Fruit fly (Drosophila melanogaster): ENCODE data around the gene dysf.
A peak's percentile ranks its signal among the peaks of the same experiment; 100 is the strongest.

The dysf gene

DNA sequence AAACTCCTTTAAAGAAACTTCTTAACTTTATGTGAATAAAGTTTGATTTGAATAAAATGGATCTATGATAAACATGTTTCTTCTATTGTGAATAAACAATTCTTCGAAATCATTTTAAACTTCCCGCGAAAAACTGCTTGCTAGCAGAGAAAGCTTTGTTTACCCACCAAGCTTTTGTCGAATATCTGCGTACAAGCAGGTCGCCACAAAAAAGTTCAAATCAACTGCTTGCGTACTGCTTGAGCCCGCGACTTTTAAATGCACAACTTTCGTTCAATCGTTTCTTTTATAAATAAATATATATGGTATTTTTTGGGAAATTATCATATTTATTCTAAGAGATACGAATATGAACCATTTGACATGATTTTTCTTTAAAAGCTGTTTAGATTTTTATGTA is 4.9 kb upstream of the dysf start:
- TF ChIP-seq CrebA (GFP tag; optimal IDR thresholded peaks at IDR 0.05; ENCODE audit: borderline replicate concordance) (no peak), lola (GFP tag; optimal IDR thresholded peaks at IDR 0.05) (peak; percentile 42), Jra (GFP tag; optimal IDR thresholded peaks at IDR 0.05) (no peak), Myc (optimal IDR thresholded peaks at IDR 0.05) (peak; percentile 31), Hnf4 (GFP tag; optimal IDR thresholded peaks at IDR 0.05) (no peak), N (GFP tag; optimal IDR thresholded peaks at IDR 0.05) (peak; percentile 37)

DNA sequence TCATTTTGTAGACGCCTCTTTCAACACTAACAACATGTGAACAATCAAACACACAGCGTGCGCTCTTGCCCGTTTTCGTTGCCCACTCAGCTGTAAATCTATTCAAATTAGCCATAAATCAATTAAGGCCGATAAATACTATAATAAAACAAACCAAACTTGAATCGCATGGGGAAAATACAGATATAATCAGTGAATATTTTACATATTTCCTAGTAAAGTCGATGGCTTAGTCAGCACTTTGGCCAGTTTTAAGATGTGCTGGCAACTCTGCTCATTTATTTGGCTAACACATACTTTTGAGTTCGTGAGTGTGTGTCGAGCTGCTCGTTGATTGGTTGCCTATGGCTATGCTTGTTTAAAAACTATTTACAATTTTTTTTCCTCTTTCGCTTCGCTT is 727 bp upstream of the dysf start:
- TF ChIP-seq ey (GFP tag; optimal IDR thresholded peaks at IDR 0.05): peak; percentile 55
- peak; percentile 52 for TF ChIP-seq br (GFP tag; optimal IDR thresholded peaks at IDR 0.05)
- TF ChIP-seq Jra (GFP tag; optimal IDR thresholded peaks at IDR 0.05): peak; percentile 26
- TF ChIP-seq dsf (GFP tag; optimal IDR thresholded peaks at IDR 0.05; ENCODE audit: borderline replicate concordance): no peak
- no peak for TF ChIP-seq psq (GFP tag; optimal IDR thresholded peaks at IDR 0.05)
- peak; percentile 43 for TF ChIP-seq Hnf4 (GFP tag; optimal IDR thresholded peaks at IDR 0.05)
- TF ChIP-seq tai (GFP tag; optimal IDR thresholded peaks at IDR 0.05): peak; percentile 5
- TF ChIP-seq Myc (optimal IDR thresholded peaks at IDR 0.05): no peak
- peak; percentile 27 for TF ChIP-seq brk (GFP tag; optimal IDR thresholded peaks at IDR 0.05)
- peak; percentile 27 for TF ChIP-seq rgr (GFP tag; optimal IDR thresholded peaks at IDR 0.05)
- TF ChIP-seq fru (GFP tag; optimal IDR thresholded peaks at IDR 0.05): peak; percentile 16
- TF ChIP-seq woc (GFP tag; optimal IDR thresholded peaks at IDR 0.05): peak; percentile 33
- TF ChIP-seq OdsH (GFP tag; optimal IDR thresholded peaks at IDR 0.05): no peak
- TF ChIP-seq h (GFP tag; optimal IDR thresholded peaks at IDR 0.05): peak; percentile 28
- no peak for TF ChIP-seq CG9705 (GFP tag; optimal IDR thresholded peaks at IDR 0.05)
- TF ChIP-seq CG32264 (GFP tag; optimal IDR thresholded peaks at IDR 0.05): no peak

DNA sequence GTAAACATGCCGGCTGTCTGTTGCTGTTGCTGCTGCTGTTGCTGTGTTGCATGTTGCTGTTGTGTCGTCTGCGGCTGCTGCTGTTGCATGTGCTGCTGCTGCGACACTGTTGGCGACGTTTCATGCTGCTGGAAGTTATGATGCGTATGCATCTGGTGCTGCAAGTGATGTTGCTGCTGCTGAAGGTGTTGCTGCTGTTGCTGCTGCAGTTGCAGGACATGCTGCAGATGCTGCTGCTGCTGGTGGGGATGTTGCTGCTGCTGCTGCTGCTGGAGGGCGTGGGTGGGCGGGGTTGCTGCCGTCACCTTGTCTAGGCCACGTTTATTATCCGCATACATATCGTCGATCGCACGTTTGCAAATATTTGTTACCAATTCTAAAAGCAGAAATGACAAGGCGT is 2.3 kb downstream of the dysf start:
- TF ChIP-seq Dfd (GFP tag; optimal IDR thresholded peaks at IDR 0.05) (peak; percentile 96), Jra (GFP tag; optimal IDR thresholded peaks at IDR 0.05) (no peak)

DNA sequence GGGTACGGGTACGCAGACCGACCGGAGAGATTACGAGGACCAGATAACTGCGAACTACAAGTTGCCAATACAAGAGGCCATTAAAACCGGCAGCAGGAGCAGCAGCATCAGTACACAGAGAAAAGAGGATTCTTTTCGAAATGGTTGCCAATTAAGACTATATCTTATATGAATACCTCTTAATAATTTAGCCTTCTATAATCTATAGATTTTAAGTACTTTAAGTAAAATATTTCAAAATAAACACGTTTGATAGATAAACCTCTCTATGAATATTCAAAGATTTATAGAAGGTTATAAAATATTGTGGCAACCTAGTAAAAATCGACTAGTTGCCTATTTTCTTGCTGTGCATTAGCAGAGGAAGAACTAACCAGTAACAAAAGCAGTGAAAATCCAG is 3.0 kb downstream of the dysf start:
- TF ChIP-seq h (GFP tag; optimal IDR thresholded peaks at IDR 0.05) (no peak), lola (GFP tag; optimal IDR thresholded peaks at IDR 0.05) (no peak), fru (GFP tag; optimal IDR thresholded peaks at IDR 0.05) (no peak), Sp1 (GFP tag; optimal IDR thresholded peaks at IDR 0.05) (no peak), brk (GFP tag; optimal IDR thresholded peaks at IDR 0.05) (no peak), HLH106 (tag; optimal IDR thresholded peaks at IDR 0.05) (no peak), Myc (optimal IDR thresholded peaks at IDR 0.05) (no peak), Dif (GFP tag; optimal IDR thresholded peaks at IDR 0.05; ENCODE audit: partially characterized antibody) (no peak), ey (GFP tag; optimal IDR thresholded peaks at IDR 0.05) (no peak), GATAd (GFP tag; optimal IDR thresholded peaks at IDR 0.05) (no peak), br (GFP tag; optimal IDR thresholded peaks at IDR 0.05) (no peak), CrebA (GFP tag; optimal IDR thresholded peaks at IDR 0.05; ENCODE audit: borderline replicate concordance) (no peak), CG9705 (GFP tag; optimal IDR thresholded peaks at IDR 0.05) (no peak), dl (GFP tag; optimal IDR thresholded peaks at IDR 0.05; ENCODE audit: insufficient read depth in 1 of 2, partially characterized antibody in 2 of 2) (no peak), Hr78 (GFP tag; optimal IDR thresholded peaks at IDR 0.05) (no peak)

DNA sequence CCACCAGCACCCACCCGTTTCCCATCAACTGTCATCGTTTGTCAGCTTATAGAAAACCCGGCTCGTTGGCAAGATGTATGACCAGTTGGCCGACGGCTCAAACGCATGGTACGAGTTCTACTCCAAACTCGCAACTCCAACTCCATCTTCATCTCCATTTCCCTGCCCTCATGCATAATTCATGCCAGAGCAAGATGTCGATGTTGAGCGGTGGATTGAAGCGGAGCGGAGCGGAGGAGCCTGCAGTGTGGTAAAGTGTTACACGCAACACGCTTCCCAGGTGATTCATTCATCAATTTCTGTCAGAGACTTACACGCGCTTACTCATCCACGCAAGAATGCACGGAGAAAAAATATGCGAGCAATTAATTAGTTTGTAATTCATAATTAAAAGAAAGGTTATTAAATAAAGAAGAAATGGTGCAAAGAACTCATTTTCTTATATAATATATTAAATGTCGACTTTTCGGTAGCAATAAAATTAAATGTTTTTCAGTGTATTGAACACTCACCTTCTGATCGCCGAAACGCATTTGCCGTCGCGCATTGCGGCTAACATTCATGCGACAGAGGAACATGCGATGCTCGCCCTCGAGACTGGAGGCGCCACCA is 17.0 kb downstream of the dysf start:
- TF ChIP-seq CG9705 (GFP tag; optimal IDR thresholded peaks at IDR 0.05) (peak; percentile 8), dl (GFP tag; optimal IDR thresholded peaks at IDR 0.05; ENCODE audit: insufficient read depth in 1 of 2, partially characterized antibody in 2 of 2) (no peak), Mio (GFP tag; optimal IDR thresholded peaks at IDR 0.05) (no peak), N (GFP tag; optimal IDR thresholded peaks at IDR 0.05) (no peak), fru (GFP tag; optimal IDR thresholded peaks at IDR 0.05) (peak; percentile 69), Dif (GFP tag; optimal IDR thresholded peaks at IDR 0.05; ENCODE audit: partially characterized antibody) (no peak), Hnf4 (GFP tag; optimal IDR thresholded peaks at IDR 0.05) (peak; percentile 40), Sp1 (GFP tag; optimal IDR thresholded peaks at IDR 0.05) (peak; percentile 75), lola (GFP tag; optimal IDR thresholded peaks at IDR 0.05) (no peak), sage (GFP tag; optimal IDR thresholded peaks at IDR 0.05) (peak; percentile 33), GATAd (GFP tag; optimal IDR thresholded peaks at IDR 0.05) (no peak), psq (GFP tag; optimal IDR thresholded peaks at IDR 0.05) (peak; percentile 54), Hr83 (GFP tag; optimal IDR thresholded peaks at IDR 0.05; ENCODE audit: poor library complexity, severe bottlenecking) (no peak), OdsH (GFP tag; optimal IDR thresholded peaks at IDR 0.05) (peak; percentile 60), woc (GFP tag; optimal IDR thresholded peaks at IDR 0.05) (peak; percentile 8), h (GFP tag; optimal IDR thresholded peaks at IDR 0.05) (peak; percentile 79), HLH106 (tag; optimal IDR thresholded peaks at IDR 0.05) (peak; percentile 76), Vsx2 (GFP tag; optimal IDR thresholded peaks at IDR 0.05; ENCODE audit: partially characterized antibody) (no peak), CrebA (GFP tag; optimal IDR thresholded peaks at IDR 0.05; ENCODE audit: borderline replicate concordance) (no peak), foxo (GFP tag; optimal IDR thresholded peaks at IDR 0.05) (peak in 1 of 2 experiments; percentile 78), sv (GFP tag; optimal IDR thresholded peaks at IDR 0.05) (no peak), tai (GFP tag; optimal IDR thresholded peaks at IDR 0.05) (no peak), Dfd (GFP tag; optimal IDR thresholded peaks at IDR 0.05) (no peak), Myc (optimal IDR thresholded peaks at IDR 0.05) (no peak), CG32264 (GFP tag; optimal IDR thresholded peaks at IDR 0.05) (no peak), brk (GFP tag; optimal IDR thresholded peaks at IDR 0.05) (peak; percentile 61), dsf (GFP tag; optimal IDR thresholded peaks at IDR 0.05; ENCODE audit: borderline replicate concordance) (no peak), Hr78 (GFP tag; optimal IDR thresholded peaks at IDR 0.05) (no peak), Rel (GFP tag; optimal IDR thresholded peaks at IDR 0.05) (peak; percentile 3), Rel (tag; optimal IDR thresholded peaks at IDR 0.05) (no peak), dmrt93B (GFP tag; optimal IDR thresholded peaks at IDR 0.05) (peak; percentile 43), usp (GFP tag; optimal IDR thresholded peaks at IDR 0.05) (no peak)
